Worm (Caenorhabditis elegans) whole organism, midembryonic: ENCODE data around the gene phlp-2.

ENCODE experiments used
- T22C8.4 ChIP-seq: fragments of 200-800 bp; sonication (Bioruptor generic); IDR thresholded peaks from 2 replicates; pipeline ENCODE4 v1.3.6; 2022; ENCODE audit warnings: missing genetic modification characterization, missing compliant biosample characterization
- cog-1 ChIP-seq: sonication (generic microtip); optimal IDR thresholded peaks from 2 replicates; lab custom pipeline; 2016; ENCODE audit warnings: missing genetic modification characterization, missing compliant biosample characterization
- flt-1 ChIP-seq: fragments of 200-800 bp; sonication (Bioruptor generic); IDR thresholded peaks from 2 replicates; pipeline ENCODE4 v1.3.6; 2022; ENCODE audit warnings: missing genetic modification characterization, missing compliant biosample characterization
- klf-2 ChIP-seq: fragments of 200-800 bp; sonication (Bioruptor generic); conservative IDR thresholded peaks from 2 replicates; pipeline ENCODE4 v1.3.6; 2022; ENCODE audit warnings: missing genetic modification reagents, missing genetic modification characterization, missing compliant biosample characterization
- med-1 ChIP-seq: sonication (generic microtip); optimal IDR thresholded peaks from 2 replicates; lab custom pipeline; 2017; ENCODE audit warnings: missing genetic modification characterization, mild to moderate bottlenecking, missing compliant biosample characterization, antibody characterized with exemption, missing genetic modification reagents; ENCODE audit not compliant: insufficient read depth
- ref-1 ChIP-seq: fragments of 200-800 bp; sonication (Bioruptor generic); conservative IDR thresholded peaks from 2 replicates; pipeline ENCODE4 v1.3.6; 2022; ENCODE audit warnings: missing genetic modification reagents, missing genetic modification characterization, missing compliant biosample characterization
- tab-1 ChIP-seq: fragments of 200-800 bp; sonication (Bioruptor generic); IDR thresholded peaks from 2 replicates; pipeline ENCODE4 v1.3.6; 2022; ENCODE audit warnings: missing genetic modification characterization, missing compliant biosample characterization
- ztf-23 ChIP-seq: fragments of 200-800 bp; sonication (Bioruptor generic); IDR thresholded peaks from 2 replicates; pipeline ENCODE4 v1.3.6; 2022; ENCODE audit warnings: missing genetic modification reagents, missing genetic modification characterization, missing compliant biosample characterization
- ztf-29 ChIP-seq: fragments of 200-800 bp; sonication (Bioruptor generic); IDR thresholded peaks from 2 replicates; pipeline ENCODE4 v1.3.6; 2022; ENCODE audit warnings: missing genetic modification reagents, missing genetic modification characterization, missing compliant biosample characterization

ce11 chrIII:4164071-4164470, 45.2 kb upstream of the phlp-2 start, which contains the start of gene C16C10.8:
- TF ChIP-seq ztf-23 (GFP tag; lab: Robert Waterston, UW) = no peak
- TF ChIP-seq cog-1 (tag; lab: Kevin White, UChicago) = no peak
- TF ChIP-seq ztf-29 (GFP tag; lab: Robert Waterston, UW) = no peak
- no peak for TF ChIP-seq klf-2
- TF ChIP-seq tab-1 (GFP tag; lab: Robert Waterston, UW) = no peak
- TF ChIP-seq flt-1 (GFP tag; lab: Robert Waterston, UW) = no peak
- TF ChIP-seq T22C8.4 (GFP tag; lab: Robert Waterston, UW) = no peak
- no peak for TF ChIP-seq ref-1 (GFP tag; lab: Robert Waterston, UW)
- TF ChIP-seq med-1 = no peak
